Worm (Caenorhabditis elegans): ENCODE data around the gene tpst-2.

Gene tpst-2

ce11 chrIII:748782-749181 is 22.3 kb upstream of the tpst-2 start:
- TF ChIP-seq nhr-2 (tag; optimal IDR thresholded peaks at IDR 0.05) (no peak), ztf-11 (tag; optimal IDR thresholded peaks at IDR 0.05) (no peak), lsy-2 (tag; optimal IDR thresholded peaks at IDR 0.05) (no peak), unc-39 (tag; optimal IDR thresholded peaks at IDR 0.05) (no peak), blmp-1 (tag; optimal IDR thresholded peaks at IDR 0.05) (no peak), lin-13 (tag; optimal IDR thresholded peaks at IDR 0.05) (no peak), nhr-237 (tag; optimal IDR thresholded peaks at IDR 0.05) (no peak), bed-3 (GFP tag; optimal IDR thresholded peaks at IDR 0.05) (no peak), ceh-39 (tag; optimal IDR thresholded peaks at IDR 0.05) (no peak), mab-5 (tag; optimal IDR thresholded peaks at IDR 0.05) (no peak)

- TF ChIP-seq bed-3 (GFP tag; optimal IDR thresholded peaks at IDR 0.05) (no peak), ceh-43 (GFP tag; optimal IDR thresholded peaks at IDR 0.05) (no peak), flh-1 (GFP tag; optimal IDR thresholded peaks at IDR 0.05) (no peak), elt-3 (tag; optimal IDR thresholded peaks at IDR 0.05) (no peak), nhr-12 (tag; optimal IDR thresholded peaks at IDR 0.05) (no peak), unc-120 (tag; optimal IDR thresholded peaks at IDR 0.05; ENCODE audit: poor library complexity, severe bottlenecking) (no peak), elt-1 (tag; optimal IDR thresholded peaks at IDR 0.05; ENCODE audit: borderline replicate concordance, insufficient read depth) (no peak), zip-8 (tag; optimal IDR thresholded peaks at IDR 0.05) (no peak), lin-32 (GFP tag; optimal IDR thresholded peaks at IDR 0.05) (no peak), unc-62 (GFP tag; optimal IDR thresholded peaks at IDR 0.05) (no peak)
Measured at ce11 chrIII:750028-750427, 21.0 kb upstream of the tpst-2 start.

DNA sequence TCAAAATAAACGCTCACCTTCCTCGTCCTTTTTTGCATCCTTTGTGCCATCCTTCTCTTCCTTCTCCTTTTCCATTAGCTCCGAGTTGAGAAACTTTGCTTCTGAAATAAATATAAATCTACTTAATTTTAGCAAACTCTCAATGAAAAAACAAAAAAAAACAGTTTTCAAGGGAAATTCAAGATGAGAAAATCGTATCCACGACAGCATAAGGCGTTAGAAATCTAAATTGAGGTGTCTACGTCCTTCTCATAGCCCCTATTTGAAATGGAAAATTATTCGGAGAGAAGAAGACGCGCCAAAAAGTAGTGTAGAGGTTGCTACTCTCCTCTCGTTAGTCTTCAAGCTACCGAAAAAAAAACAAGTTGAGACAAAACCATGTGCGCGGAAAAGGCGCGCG is 18.7 kb upstream of the tpst-2 start, which contains the start of gene pat-12:
Gene pat-12, minus strand, starts transcription at position 101 of the 400 bp plus-strand sequence.
- TF ChIP-seq snpc-4 (tag; optimal IDR thresholded peaks at IDR 0.05) = no peak
- no peak for TF ChIP-seq M03D4.4 (tag; optimal IDR thresholded peaks at IDR 0.05)
- no peak for TF ChIP-seq nhr-2 (tag; optimal IDR thresholded peaks at IDR 0.05)
- TF ChIP-seq mab-5 (tag; optimal IDR thresholded peaks at IDR 0.05) = no peak
- TF ChIP-seq mep-1 (tag; optimal IDR thresholded peaks at IDR 0.05) = no peak

DNA sequence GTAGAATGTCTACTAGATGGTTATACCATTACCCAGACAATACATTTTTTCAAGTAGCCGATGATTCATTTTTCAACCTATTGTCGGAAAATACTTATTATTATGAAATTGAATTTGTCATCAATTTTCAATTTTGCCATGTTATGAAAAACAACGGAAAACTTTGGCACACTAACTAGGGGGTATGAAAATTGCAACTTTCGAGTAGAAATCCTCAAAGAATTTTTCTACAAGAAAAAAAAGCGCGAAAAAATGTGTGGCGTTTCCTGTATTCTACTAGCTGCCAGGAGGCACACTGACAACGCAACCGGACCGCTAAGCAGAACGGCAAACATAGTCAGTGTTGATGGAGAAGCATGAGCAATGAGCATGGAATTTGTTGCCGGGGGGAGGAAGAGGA is 16.7 kb upstream of the tpst-2 start:
- TF ChIP-seq tbx-8 (GFP tag; optimal IDR thresholded peaks at IDR 0.05) (no peak), zip-8 (tag; optimal IDR thresholded peaks at IDR 0.05) (no peak), flh-1 (GFP tag; optimal IDR thresholded peaks at IDR 0.05) (no peak), drap-1 (GFP tag; optimal IDR thresholded peaks at IDR 0.05) (no peak), nhr-2 (tag; optimal IDR thresholded peaks at IDR 0.05) (no peak), lsy-2 (tag; optimal IDR thresholded peaks at IDR 0.05) (no peak), sptf-1 (tag; optimal IDR thresholded peaks at IDR 0.05) (no peak)

ce11 chrIII:757981-758380 is 13.1 kb upstream of the tpst-2 start, which contains the start of gene T17H7.7:
T17H7.7 (minus strand) TSS chrIII:758081.
- no peak for TF ChIP-seq mep-1 (tag; optimal IDR thresholded peaks at IDR 0.05)
- no peak for TF ChIP-seq cnd-1 (tag; optimal IDR thresholded peaks at IDR 0.05)
- TF ChIP-seq nhr-2 (tag; optimal IDR thresholded peaks at IDR 0.05) = no peak
- no peak for TF ChIP-seq unc-62 (GFP tag; optimal IDR thresholded peaks at IDR 0.05)
- TF ChIP-seq unc-120 (tag; optimal IDR thresholded peaks at IDR 0.05; ENCODE audit: poor library complexity, severe bottlenecking) = no peak
- TF ChIP-seq elt-3 (tag; optimal IDR thresholded peaks at IDR 0.05) = no peak
- TF ChIP-seq snpc-4 (tag; optimal IDR thresholded peaks at IDR 0.05) = no peak
- no peak for TF ChIP-seq mab-5 (tag; optimal IDR thresholded peaks at IDR 0.05)

DNA sequence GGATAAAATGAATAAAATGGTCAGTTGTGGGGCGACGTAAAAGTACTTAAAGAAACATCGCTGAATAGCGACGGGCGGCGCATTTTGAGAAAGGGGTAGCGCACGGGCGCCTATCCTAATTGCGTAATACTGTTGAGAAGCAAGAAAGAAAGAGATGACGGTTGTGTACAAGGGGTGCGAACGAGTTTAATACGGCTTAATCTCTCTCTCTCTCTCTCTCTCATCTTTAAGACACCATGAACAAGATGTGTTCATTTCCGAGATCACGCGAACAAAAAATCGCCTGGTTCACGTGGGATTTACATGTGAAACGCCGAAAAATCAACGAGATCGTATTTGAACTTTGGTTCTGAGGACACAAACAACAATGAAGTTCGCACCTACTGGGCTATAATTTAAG is 11.4 kb upstream of the tpst-2 start:
- TF ChIP-seq blmp-1 (tag; optimal IDR thresholded peaks at IDR 0.05) = no peak
- TF ChIP-seq lin-13 (tag; optimal IDR thresholded peaks at IDR 0.05) = no peak
- no peak for TF ChIP-seq snpc-4 (tag; optimal IDR thresholded peaks at IDR 0.05)
- TF ChIP-seq lin-32 (GFP tag; optimal IDR thresholded peaks at IDR 0.05) = no peak
- TF ChIP-seq unc-62 (GFP tag; optimal IDR thresholded peaks at IDR 0.05) = no peak

DNA sequence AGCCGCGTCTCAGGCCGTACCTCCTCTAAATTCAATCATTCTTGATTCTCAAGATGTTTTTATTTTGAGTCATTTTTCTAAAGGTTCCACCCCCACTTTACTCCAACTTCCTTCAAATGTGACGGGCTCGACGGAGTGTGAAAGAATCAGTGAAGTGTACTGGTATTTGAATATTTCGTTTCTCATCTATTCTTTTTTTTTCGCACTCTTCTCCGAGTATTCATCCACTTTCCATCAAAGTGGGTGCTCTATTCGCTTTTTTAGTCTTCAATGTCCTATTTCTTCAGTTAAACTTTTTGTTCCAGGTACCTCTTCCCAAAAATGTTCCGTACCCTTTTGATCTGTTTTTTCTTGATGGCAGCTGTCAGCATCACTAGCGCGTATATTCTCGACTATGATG is 9.6 kb upstream of the tpst-2 start, which contains the start of gene nlp-52:
Gene nlp-52, plus strand, starts transcription at position 301 of the 400 bp plus-strand sequence.
- TF ChIP-seq sem-2 (GFP tag; optimal IDR thresholded peaks at IDR 0.05) (no peak), mab-5 (tag; optimal IDR thresholded peaks at IDR 0.05) (no peak), lin-32 (GFP tag; optimal IDR thresholded peaks at IDR 0.05) (no peak)

All from whole organism, mixed stage, embryonic.